Worm (Caenorhabditis elegans): Measurements from ENCODE around the gene F58F9.1.

- TF ChIP-seq lsy-2 (tag; optimal IDR thresholded peaks at IDR 0.05) = no peak
- TF ChIP-seq zfp-3 (GFP tag; conservative IDR thresholded peaks at IDR 0.05) = no peak
- no peak for TF ChIP-seq snpc-4 (tag; optimal IDR thresholded peaks at IDR 0.05)
- TF ChIP-seq nhr-76 (tag; optimal IDR thresholded peaks at IDR 0.05) = no peak
- TF ChIP-seq saeg-2 (GFP tag; IDR thresholded peaks at IDR 0.05) = no peak
- no peak for TF ChIP-seq T20F7.1 (GFP tag; optimal IDR thresholded peaks at IDR 0.05)
- no peak for TF ChIP-seq madf-9 (GFP tag; conservative IDR thresholded peaks at IDR 0.05)
These were observed 40.3 kb upstream of the F58F9.1 start for ce11 chrIV:6209337-6209736.
